Fruit fly (Drosophila melanogaster): Measurements from ENCODE around the gene nrv1.

The nrv1 gene

dm6 chr2L:6747814-6748213 is 38.8 kb downstream of the nrv1 start, which contains the start of gene CG44271:
Gene CG44271 (minus strand): TSS chr2L:6747914.
- no peak for TF ChIP-seq foxo (GFP tag; optimal IDR thresholded peaks at IDR 0.05)
- TF ChIP-seq CG32264 (GFP tag; optimal IDR thresholded peaks at IDR 0.05): no peak

dm6 chr2L:6745522-6745921 is 41.1 kb downstream of the nrv1 start, which contains the start of gene CG31910:
Gene CG31910 (minus strand): TSS chr2L:6745622.
- TF ChIP-seq tai (GFP tag; optimal IDR thresholded peaks at IDR 0.05): no peak
- TF ChIP-seq Hr78 (GFP tag; optimal IDR thresholded peaks at IDR 0.05): no peak
- TF ChIP-seq ey (GFP tag; optimal IDR thresholded peaks at IDR 0.05): no peak
- no peak for TF ChIP-seq usp (GFP tag; optimal IDR thresholded peaks at IDR 0.05)
- no peak for TF ChIP-seq fru (GFP tag; optimal IDR thresholded peaks at IDR 0.05)
- no peak for TF ChIP-seq Hnf4 (GFP tag; optimal IDR thresholded peaks at IDR 0.05)
- no peak for TF ChIP-seq sage (GFP tag; optimal IDR thresholded peaks at IDR 0.05)
- no peak for TF ChIP-seq woc (GFP tag; optimal IDR thresholded peaks at IDR 0.05)
- TF ChIP-seq Dif (GFP tag; optimal IDR thresholded peaks at IDR 0.05; ENCODE audit: partially characterized antibody): no peak
- TF ChIP-seq Jra (GFP tag; optimal IDR thresholded peaks at IDR 0.05): no peak
- TF ChIP-seq brk (GFP tag; optimal IDR thresholded peaks at IDR 0.05): no peak

- no peak for TF ChIP-seq foxo (GFP tag; optimal IDR thresholded peaks at IDR 0.05)
- TF ChIP-seq brk (GFP tag; optimal IDR thresholded peaks at IDR 0.05): no peak
- TF ChIP-seq CG32264 (GFP tag; optimal IDR thresholded peaks at IDR 0.05): no peak
Measured at dm6 chr2L:6741980-6742591, 44.6 kb downstream of the nrv1 start, which contains the start of gene meng. Gene meng (plus strand): TSS chr2L:6742502.

dm6 chr2L:6740088-6740487 is 46.6 kb downstream of the nrv1 start, which contains the start of gene TTLL3A:
Gene TTLL3A (minus strand): TSS chr2L:6740188.
- no peak for TF ChIP-seq CG32264 (GFP tag; optimal IDR thresholded peaks at IDR 0.05)
- no peak for TF ChIP-seq Dif (GFP tag; optimal IDR thresholded peaks at IDR 0.05; ENCODE audit: partially characterized antibody)
- no peak for TF ChIP-seq dsf (GFP tag; optimal IDR thresholded peaks at IDR 0.05; ENCODE audit: borderline replicate concordance)
- no peak for TF ChIP-seq woc (GFP tag; optimal IDR thresholded peaks at IDR 0.05)
- no peak for TF ChIP-seq Sp1 (GFP tag; optimal IDR thresholded peaks at IDR 0.05)
- no peak for TF ChIP-seq Myc (optimal IDR thresholded peaks at IDR 0.05)
- TF ChIP-seq OdsH (GFP tag; optimal IDR thresholded peaks at IDR 0.05): no peak
- TF ChIP-seq lola (GFP tag; optimal IDR thresholded peaks at IDR 0.05): no peak
- TF ChIP-seq pan (optimal IDR thresholded peaks at IDR 0.05): no peak
- no peak for TF ChIP-seq usp (GFP tag; optimal IDR thresholded peaks at IDR 0.05)
- TF ChIP-seq CG9705 (GFP tag; optimal IDR thresholded peaks at IDR 0.05): no peak
- no peak for TF ChIP-seq brk (GFP tag; optimal IDR thresholded peaks at IDR 0.05)

dm6 chr2L:6732566-6732965 is 54.1 kb downstream of the nrv1 start, which contains the start of gene TTLL3B:
Gene TTLL3B (plus strand): TSS chr2L:6732866.
- TF ChIP-seq N (GFP tag; optimal IDR thresholded peaks at IDR 0.05) (no peak), Rel (GFP tag; optimal IDR thresholded peaks at IDR 0.05) (no peak), Rel (tag; optimal IDR thresholded peaks at IDR 0.05) (no peak), Sp1 (GFP tag; optimal IDR thresholded peaks at IDR 0.05) (no peak), Hr78 (GFP tag; optimal IDR thresholded peaks at IDR 0.05) (no peak), h (GFP tag; optimal IDR thresholded peaks at IDR 0.05) (no peak), CrebA (GFP tag; optimal IDR thresholded peaks at IDR 0.05; ENCODE audit: borderline replicate concordance) (no peak), br (GFP tag; optimal IDR thresholded peaks at IDR 0.05) (no peak), OdsH (GFP tag; optimal IDR thresholded peaks at IDR 0.05) (no peak), sage (GFP tag; optimal IDR thresholded peaks at IDR 0.05) (no peak), Hnf4 (GFP tag; optimal IDR thresholded peaks at IDR 0.05) (no peak), psq (GFP tag; optimal IDR thresholded peaks at IDR 0.05) (no peak), Abd-B (GFP tag; optimal IDR thresholded peaks at IDR 0.05) (no peak), dmrt93B (GFP tag; optimal IDR thresholded peaks at IDR 0.05) (no peak), jim (GFP tag; optimal IDR thresholded peaks at IDR 0.05) (no peak), fru (GFP tag; optimal IDR thresholded peaks at IDR 0.05) (no peak), sv (GFP tag; optimal IDR thresholded peaks at IDR 0.05) (no peak), tai (GFP tag; optimal IDR thresholded peaks at IDR 0.05) (no peak)
